Fruit fly (Drosophila melanogaster) whole organism, adult: ENCODE measurements around the gene CG11929.

Experiments used
- CG14711 ChIP-seq: fragments of 200-800 bp; sonication (Bioruptor generic); optimal IDR thresholded peaks from 2 replicates; lab custom pipeline; 2018; ENCODE audit warnings: missing biosample characterization, mild to moderate bottlenecking, missing genetic modification characterization, moderate library complexity
- CG33017 ChIP-seq: fragments of 200-800 bp; sonication (Bioruptor generic); optimal IDR thresholded peaks from 2 replicates; lab custom pipeline; 2018; ENCODE audit warnings: missing biosample characterization, mild to moderate bottlenecking, missing genetic modification characterization, moderate library complexity
- Crg-1 ChIP-seq: fragments of 200-800 bp; sonication (Bioruptor generic); optimal IDR thresholded peaks from 2 replicates; lab custom pipeline; 2016; ENCODE audit warnings: missing biosample characterization, missing genetic modification characterization
- Mnt ChIP-seq: fragments of 200-800 bp; sonication (Bioruptor generic); optimal IDR thresholded peaks from 2 replicates; lab custom pipeline; 2016; ENCODE audit warnings: missing biosample characterization, mild to moderate bottlenecking, missing genetic modification characterization
- cic ChIP-seq: fragments of 200-800 bp; sonication (Bioruptor generic); optimal IDR thresholded peaks from 2 replicates; lab custom pipeline; 2017; ENCODE audit warnings: missing biosample characterization, mild to moderate bottlenecking, missing genetic modification characterization, moderate library complexity
- toe ChIP-seq: fragments of 200-800 bp; sonication (Bioruptor generic); optimal IDR thresholded peaks from 2 replicates; lab custom pipeline; 2016; ENCODE audit warnings: missing biosample characterization, missing genetic modification characterization

DNA sequence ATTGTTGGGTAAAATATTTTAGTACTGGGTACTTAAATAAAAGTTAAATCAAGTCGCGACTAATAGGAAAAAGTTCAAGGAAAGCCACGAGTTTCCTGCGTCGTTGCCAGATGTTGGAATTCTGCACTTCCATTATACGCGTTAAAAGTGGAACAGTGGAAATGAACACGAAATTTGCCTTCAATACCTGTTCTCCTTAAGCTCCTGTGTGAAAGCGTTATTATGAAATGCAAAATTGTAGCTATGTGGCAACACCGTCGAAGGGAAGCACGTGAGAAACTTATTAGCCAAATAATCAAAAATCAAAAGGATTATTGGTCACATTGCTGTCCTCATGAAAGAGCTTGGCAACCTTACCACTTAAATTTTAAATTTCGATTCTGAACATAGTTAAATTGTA, 8.1 kb downstream of the CG11929 start, which contains the start of gene CG3251:
- no peak for TF ChIP-seq CG14711 (tag; lab: Kevin White, UChicago)
- TF ChIP-seq Mnt (GFP tag; lab: Kevin White, UChicago) = no peak
- TF ChIP-seq toe (GFP tag; lab: Kevin White, UChicago) = no peak
- no peak for TF ChIP-seq CG33017
- no peak for TF ChIP-seq cic
- TF ChIP-seq Crg-1 = no peak
